Worm (Caenorhabditis elegans): ENCODE results near the gene attf-4.

ce11 chrIII:6080263-6080662, at the start of gene attf-4:
- TF ChIP-seq ref-1 (GFP tag; conservative IDR thresholded peaks at IDR 0.05) (no peak), flt-1 (GFP tag; IDR thresholded peaks at IDR 0.05) (no peak), med-1 (GFP tag; optimal IDR thresholded peaks at IDR 0.05; ENCODE audit: insufficient read depth) (no peak), klf-2 (GFP tag; conservative IDR thresholded peaks at IDR 0.05) (no peak), ztf-23 (GFP tag; IDR thresholded peaks at IDR 0.05) (no peak)
